Worm (Caenorhabditis elegans): ENCODE measurements around the gene Y62F5A.10.

The Y62F5A.10 gene

DNA sequence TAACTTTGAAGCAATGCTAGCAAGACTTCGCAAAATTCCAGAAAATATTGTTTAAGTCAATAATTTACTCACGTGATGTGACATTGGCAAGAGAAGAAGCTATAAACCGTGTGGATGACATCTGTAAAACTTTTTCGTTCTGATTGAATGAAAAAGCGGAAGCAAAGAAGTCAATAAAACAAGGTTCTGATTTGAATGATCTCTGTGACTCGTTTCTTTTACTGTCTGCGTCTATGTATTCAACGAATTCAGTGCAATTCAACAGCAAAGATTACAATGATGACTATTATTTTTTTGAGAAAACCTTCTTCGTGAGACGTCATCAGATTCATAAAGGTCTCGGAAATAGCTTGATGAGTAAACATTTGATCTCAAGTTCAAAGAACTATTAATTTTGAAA, 28.6 kb upstream of the Y62F5A.10 start, which contains the start of gene hacl-1:
hacl-1 (minus strand) TSS at position 121 of the 400 bp plus-strand sequence.
- peak; percentile 59 for TF ChIP-seq aha-1 (tag)
- TF ChIP-seq dve-1 (tag; optimal IDR thresholded peaks at IDR 0.05; ENCODE audit: insufficient read depth): peak; percentile 71
- no peak for TF ChIP-seq ceh-44 (GFP tag; IDR thresholded peaks at IDR 0.05)
- TF ChIP-seq F26F4.8 (GFP tag; conservative IDR thresholded peaks at IDR 0.05): no peak
- no peak for TF ChIP-seq unc-130 (GFP tag; optimal IDR thresholded peaks at IDR 0.05)
- TF ChIP-seq nhr-25 (tag; optimal IDR thresholded peaks at IDR 0.05; ENCODE audit: borderline replicate concordance, insufficient read depth): peak; percentile 1
- peak; percentile 15 for TF ChIP-seq lin-13 (GFP tag; optimal IDR thresholded peaks at IDR 0.05)
- TF ChIP-seq nhr-28 (tag; optimal IDR thresholded peaks at IDR 0.05): peak; percentile 46
- TF ChIP-seq jun-1 (tag; optimal IDR thresholded peaks at IDR 0.05): peak; percentile 35
- peak; percentile 64 for TF ChIP-seq dmd-6 (GFP tag; IDR thresholded peaks at IDR 0.05)
- TF ChIP-seq hmg-1.1 (GFP tag; IDR thresholded peaks at IDR 0.05): 0 out of 2 replicates have a peak, but pooled peaks have one; percentile 7
- TF ChIP-seq mep-1 (tag; optimal IDR thresholded peaks at IDR 0.05): peak; percentile 41
- no peak for TF ChIP-seq lin-38 (GFP tag; IDR thresholded peaks at IDR 0.05)
- no peak for TF ChIP-seq madf-5 (GFP tag; IDR thresholded peaks at IDR 0.05)
- TF ChIP-seq hlh-30 (tag; optimal IDR thresholded peaks at IDR 0.05; ENCODE audit: insufficient read depth): peak; percentile 43
- TF ChIP-seq unc-62 (GFP tag; optimal IDR thresholded peaks at IDR 0.05 in 1 of 2): peak in 1 of 2 experiments; percentile 69
- no peak for TF ChIP-seq unc-62 (tag; optimal IDR thresholded peaks at IDR 0.05)
- TF ChIP-seq zip-11 (GFP tag; IDR thresholded peaks at IDR 0.05): no peak
- TF ChIP-seq snpc-4 (tag; optimal IDR thresholded peaks at IDR 0.05): no peak
- TF ChIP-seq daf-16 (GFP tag; optimal IDR thresholded peaks at IDR 0.05): no peak
- TF ChIP-seq daf-16 (tag; optimal IDR thresholded peaks at IDR 0.05): peak; percentile 19
- peak; percentile 28 for TF ChIP-seq nhr-102 (tag; optimal IDR thresholded peaks at IDR 0.05)
- peak; percentile 48 for TF ChIP-seq nhr-48 (tag; optimal IDR thresholded peaks at IDR 0.05)
- TF ChIP-seq ceh-62 (tag; optimal IDR thresholded peaks at IDR 0.05): no peak
- TF ChIP-seq nhr-111 (GFP tag; optimal IDR thresholded peaks at IDR 0.05): no peak
- peak; percentile 57 for TF ChIP-seq hlh-11 (tag; optimal IDR thresholded peaks at IDR 0.05)
- TF ChIP-seq zfp-2 (tag; optimal IDR thresholded peaks at IDR 0.05): no peak
- TF ChIP-seq mes-2 (tag; optimal IDR thresholded peaks at IDR 0.05; ENCODE audit: poor library complexity, severe bottlenecking): peak; percentile 34
- TF ChIP-seq lsy-2 (tag; optimal IDR thresholded peaks at IDR 0.05): peak in 1 of 2 experiments; percentile 56
- peak; percentile 9 for TF ChIP-seq nhr-77 (tag; optimal IDR thresholded peaks at IDR 0.05)
- no peak for TF ChIP-seq fos-1 (tag; optimal IDR thresholded peaks at IDR 0.05)
- no peak for TF ChIP-seq mxl-2 (GFP tag; conservative IDR thresholded peaks at IDR 0.05)
- TF ChIP-seq egl-27 (tag; optimal IDR thresholded peaks at IDR 0.05): no peak

DNA sequence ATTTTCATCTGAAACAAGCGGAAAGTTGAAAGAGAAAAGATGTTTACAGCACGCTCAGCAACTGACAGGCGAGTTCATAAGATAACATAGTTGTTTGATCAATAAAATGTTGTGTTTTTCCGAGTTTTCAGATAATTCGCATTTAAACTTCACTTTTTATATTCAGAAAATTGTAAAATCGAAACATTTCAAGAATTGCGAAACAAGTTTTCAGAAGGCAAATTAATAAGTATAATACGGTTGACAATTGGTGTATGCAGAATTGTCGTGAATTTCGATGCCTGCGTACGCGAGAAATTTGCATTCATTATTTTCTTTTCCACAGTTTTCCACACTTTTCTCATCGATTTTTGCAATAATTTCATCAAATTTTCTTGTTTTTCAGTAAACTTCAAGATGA, 26.1 kb upstream of the Y62F5A.10 start, which contains the start of the genes ooc-3 and B0334.4:
ooc-3 (minus strand) TSS at position 15 of the 400 bp plus-strand sequence.
B0334.4 (plus strand) TSS at position 386 of the 400 bp plus-strand sequence.
- TF ChIP-seq egl-43 (GFP tag; IDR thresholded peaks at IDR 0.05) (no peak), F49E8.2 (tag; optimal IDR thresholded peaks at IDR 0.05; ENCODE audit: borderline replicate concordance) (no peak), nhr-102 (tag; optimal IDR thresholded peaks at IDR 0.05) (no peak), lim-7 (GFP tag; IDR thresholded peaks at IDR 0.05) (no peak), tra-1 (GFP tag; IDR thresholded peaks at IDR 0.05) (no peak), zag-1 (tag; optimal IDR thresholded peaks at IDR 0.05) (no peak), ces-1 (GFP tag; optimal IDR thresholded peaks at IDR 0.05) (no peak), unc-39 (tag; optimal IDR thresholded peaks at IDR 0.05) (no peak), hif-1 (tag; optimal IDR thresholded peaks at IDR 0.05) (no peak), tag-97 (GFP tag; IDR thresholded peaks at IDR 0.05) (no peak), mxl-2 (GFP tag; conservative IDR thresholded peaks at IDR 0.05) (no peak), lsy-2 (tag; optimal IDR thresholded peaks at IDR 0.05) (peak in 1 of 2 experiments; percentile 94), aly-2 (tag; optimal IDR thresholded peaks at IDR 0.05) (no peak), daf-12 (tag; optimal IDR thresholded peaks at IDR 0.05) (no peak), nhr-77 (tag; optimal IDR thresholded peaks at IDR 0.05) (no peak), lin-15B (tag; optimal IDR thresholded peaks at IDR 0.05) (no peak), mes-2 (tag; optimal IDR thresholded peaks at IDR 0.05; ENCODE audit: poor library complexity, severe bottlenecking) (peak; percentile 26), zip-2 (tag; optimal IDR thresholded peaks at IDR 0.05) (no peak), jun-1 (tag; optimal IDR thresholded peaks at IDR 0.05) (no peak), dpl-1 (GFP tag; optimal IDR thresholded peaks at IDR 0.05) (peak; percentile 42), mdl-1 (tag; optimal IDR thresholded peaks at IDR 0.05) (no peak), daf-19 (GFP tag; conservative IDR thresholded peaks at IDR 0.05) (no peak), mxl-3 (GFP tag; optimal IDR thresholded peaks at IDR 0.05) (no peak), zfp-2 (tag; optimal IDR thresholded peaks at IDR 0.05) (no peak), daf-16 (GFP tag; optimal IDR thresholded peaks at IDR 0.05) (no peak), daf-16 (tag; optimal IDR thresholded peaks at IDR 0.05) (peak; percentile 64), lin-38 (GFP tag; IDR thresholded peaks at IDR 0.05) (no peak)
